Fruit fly (Drosophila melanogaster): Measurements from ENCODE around the gene CG10154.

CG10154 gene

DNA sequence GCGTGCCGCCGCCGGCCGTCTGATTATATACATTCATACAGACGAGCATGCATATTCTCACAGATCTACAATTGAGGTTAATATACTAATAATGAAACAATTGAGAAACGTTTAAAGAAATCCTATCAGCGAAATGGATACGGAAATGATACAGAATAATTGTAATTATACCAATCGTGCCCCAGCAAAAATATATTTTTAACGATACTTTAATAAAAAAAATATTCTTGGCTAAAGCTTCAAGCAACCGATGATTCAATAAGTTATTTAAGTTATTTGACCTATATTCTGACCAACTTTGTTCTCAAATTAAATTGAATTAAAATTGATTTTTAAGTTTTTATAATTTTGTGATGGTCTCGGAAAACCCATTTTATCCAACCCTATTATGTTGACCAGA is 39.1 kb upstream of the CG10154 start:
- TF ChIP-seq br (GFP tag; optimal IDR thresholded peaks at IDR 0.05), result no peak
- no peak for TF ChIP-seq usp (GFP tag; optimal IDR thresholded peaks at IDR 0.05)
- TF ChIP-seq GATAd (GFP tag; optimal IDR thresholded peaks at IDR 0.05), result no peak
- no peak for TF ChIP-seq CrebA (GFP tag; optimal IDR thresholded peaks at IDR 0.05; ENCODE audit: borderline replicate concordance)
- no peak for TF ChIP-seq CG9705 (GFP tag; optimal IDR thresholded peaks at IDR 0.05)
- no peak for TF ChIP-seq dl (GFP tag; optimal IDR thresholded peaks at IDR 0.05; ENCODE audit: insufficient read depth in 1 of 2, partially characterized antibody in 2 of 2)
- no peak for TF ChIP-seq psq (GFP tag; optimal IDR thresholded peaks at IDR 0.05)
- TF ChIP-seq Sp1 (GFP tag; optimal IDR thresholded peaks at IDR 0.05), result no peak
- TF ChIP-seq HLH106 (tag; optimal IDR thresholded peaks at IDR 0.05), result no peak
- no peak for TF ChIP-seq Dif (GFP tag; optimal IDR thresholded peaks at IDR 0.05; ENCODE audit: partially characterized antibody)
- no peak for TF ChIP-seq Jra (GFP tag; optimal IDR thresholded peaks at IDR 0.05)
- no peak for TF ChIP-seq Hr83 (GFP tag; optimal IDR thresholded peaks at IDR 0.05; ENCODE audit: poor library complexity, severe bottlenecking)

DNA sequence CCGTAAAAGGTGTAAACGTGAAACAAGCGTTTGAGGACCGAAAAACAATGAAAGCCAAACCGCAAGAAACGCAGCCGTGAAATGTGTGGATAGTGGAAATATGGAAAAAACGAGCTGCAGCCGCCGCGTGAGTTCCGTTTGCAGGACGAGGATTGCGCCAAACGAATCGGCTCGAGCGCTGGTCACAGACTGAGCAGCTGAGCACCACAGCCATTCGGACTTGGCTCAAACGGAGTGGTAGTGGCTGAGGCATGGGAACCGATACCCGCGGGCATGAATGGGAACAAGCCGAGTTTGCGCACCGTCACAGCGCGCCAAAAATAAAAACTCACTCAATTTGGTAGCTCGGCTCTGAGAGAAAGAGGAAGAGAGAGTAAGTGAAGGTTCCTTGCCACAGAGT is 37.7 kb upstream of the CG10154 start, which contains the start of gene CG10089:
Gene CG10089, minus strand, starts transcription at position 181 of the 400 bp plus-strand sequence.
- TF ChIP-seq Abd-B (GFP tag; optimal IDR thresholded peaks at IDR 0.05), result no peak
- TF ChIP-seq Dif (GFP tag; optimal IDR thresholded peaks at IDR 0.05; ENCODE audit: partially characterized antibody), result peak; percentile 18
- TF ChIP-seq Hr83 (GFP tag; optimal IDR thresholded peaks at IDR 0.05; ENCODE audit: poor library complexity, severe bottlenecking), result no peak
- TF ChIP-seq Vsx2 (GFP tag; optimal IDR thresholded peaks at IDR 0.05; ENCODE audit: partially characterized antibody), result peak; percentile 47
- no peak for TF ChIP-seq psq (GFP tag; optimal IDR thresholded peaks at IDR 0.05)
- TF ChIP-seq dl (GFP tag; optimal IDR thresholded peaks at IDR 0.05; ENCODE audit: insufficient read depth in 1 of 2, partially characterized antibody in 2 of 2), result peak in 1 of 2 experiments; percentile 4
- no peak for TF ChIP-seq dsf (GFP tag; optimal IDR thresholded peaks at IDR 0.05; ENCODE audit: borderline replicate concordance)
- no peak for TF ChIP-seq ey (GFP tag; optimal IDR thresholded peaks at IDR 0.05)
- no peak for TF ChIP-seq CrebA (GFP tag; optimal IDR thresholded peaks at IDR 0.05; ENCODE audit: borderline replicate concordance)
- no peak for TF ChIP-seq pan (optimal IDR thresholded peaks at IDR 0.05)

DNA sequence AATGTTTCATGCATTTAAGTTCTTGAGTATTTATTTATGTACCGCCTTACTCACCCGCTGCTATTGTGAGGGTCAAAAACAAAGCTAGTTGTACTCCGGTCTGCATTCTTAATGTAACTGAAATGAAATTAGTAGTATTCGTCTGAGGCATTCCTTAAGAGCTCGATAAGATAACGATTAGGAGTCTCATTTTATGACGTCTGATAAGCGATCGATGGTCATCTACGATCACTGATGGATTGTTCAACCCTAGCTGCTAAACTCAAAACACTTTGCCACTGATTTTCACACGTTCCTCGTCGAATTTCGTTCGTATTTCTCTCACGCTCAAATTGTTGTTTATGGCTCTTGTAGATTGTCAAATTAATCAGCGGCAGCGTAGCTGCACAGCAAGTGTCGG is 20.2 kb upstream of the CG10154 start, which contains the start of gene CG10116:
Gene CG10116, minus strand, starts transcription at position 106 of the 400 bp plus-strand sequence.
- TF ChIP-seq br (GFP tag; optimal IDR thresholded peaks at IDR 0.05) (no peak), rgr (GFP tag; optimal IDR thresholded peaks at IDR 0.05) (no peak)

DNA sequence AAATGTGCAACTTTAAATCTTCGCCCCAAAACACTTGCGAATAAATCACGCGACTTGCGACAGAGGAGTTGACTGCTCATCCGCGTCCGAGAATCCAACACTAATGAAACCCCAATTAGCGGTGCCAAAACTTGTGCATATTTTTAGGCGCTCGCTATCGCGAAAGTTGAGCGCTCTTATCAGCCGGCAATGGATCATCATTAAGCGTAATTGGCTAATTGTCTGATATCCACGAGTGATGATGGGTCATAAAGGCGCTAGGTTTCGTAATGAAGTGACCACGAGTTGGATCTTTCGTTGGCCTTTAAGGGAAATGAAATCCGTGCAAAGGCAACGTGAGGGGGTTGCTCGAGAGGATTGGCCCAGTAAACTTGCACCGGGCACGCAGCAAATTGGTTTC is 17.8 kb upstream of the CG10154 start:
- TF ChIP-seq Vsx2 (GFP tag; optimal IDR thresholded peaks at IDR 0.05; ENCODE audit: partially characterized antibody) (peak; percentile 23), dsf (GFP tag; optimal IDR thresholded peaks at IDR 0.05; ENCODE audit: borderline replicate concordance) (no peak), ey (GFP tag; optimal IDR thresholded peaks at IDR 0.05) (no peak), Hr83 (GFP tag; optimal IDR thresholded peaks at IDR 0.05; ENCODE audit: poor library complexity, severe bottlenecking) (no peak), HLH106 (tag; optimal IDR thresholded peaks at IDR 0.05) (no peak), dl (GFP tag; optimal IDR thresholded peaks at IDR 0.05; ENCODE audit: insufficient read depth in 1 of 2, partially characterized antibody in 2 of 2) (no peak), woc (GFP tag; optimal IDR thresholded peaks at IDR 0.05) (no peak), sv (GFP tag; optimal IDR thresholded peaks at IDR 0.05) (no peak), rgr (GFP tag; optimal IDR thresholded peaks at IDR 0.05) (no peak), lola (GFP tag; optimal IDR thresholded peaks at IDR 0.05) (no peak), Rel (GFP tag; optimal IDR thresholded peaks at IDR 0.05) (no peak), Rel (tag; optimal IDR thresholded peaks at IDR 0.05) (no peak), usp (GFP tag; optimal IDR thresholded peaks at IDR 0.05) (no peak), N (GFP tag; optimal IDR thresholded peaks at IDR 0.05) (peak; percentile 10), Mio (GFP tag; optimal IDR thresholded peaks at IDR 0.05) (no peak), Dfd (GFP tag; optimal IDR thresholded peaks at IDR 0.05) (no peak), Sp1 (GFP tag; optimal IDR thresholded peaks at IDR 0.05) (no peak)

DNA sequence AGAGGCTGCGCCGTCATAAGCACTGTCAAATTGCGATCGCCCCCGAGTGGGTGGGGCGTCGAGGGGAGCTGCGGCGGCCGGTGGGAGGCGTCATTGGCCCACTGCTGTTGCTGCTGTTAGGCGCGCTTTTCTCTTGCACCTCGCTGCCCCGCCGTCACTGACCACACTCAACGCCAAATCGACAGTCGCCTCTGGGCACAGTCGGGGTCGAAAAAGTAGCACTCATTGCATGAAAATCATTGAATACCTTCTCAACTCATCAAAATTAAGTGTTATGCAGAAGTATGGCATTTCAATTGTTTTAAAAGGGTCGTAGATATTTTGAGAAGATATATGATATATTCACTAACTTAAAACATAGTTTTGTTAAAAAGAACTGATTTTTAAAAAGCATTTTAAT is 15.3 kb upstream of the CG10154 start:
- TF ChIP-seq OdsH (GFP tag; optimal IDR thresholded peaks at IDR 0.05) (no peak), Dif (GFP tag; optimal IDR thresholded peaks at IDR 0.05; ENCODE audit: partially characterized antibody) (no peak), dl (GFP tag; optimal IDR thresholded peaks at IDR 0.05; ENCODE audit: insufficient read depth in 1 of 2, partially characterized antibody in 2 of 2) (no peak), woc (GFP tag; optimal IDR thresholded peaks at IDR 0.05) (no peak), Sp1 (GFP tag; optimal IDR thresholded peaks at IDR 0.05) (no peak), Dfd (GFP tag; optimal IDR thresholded peaks at IDR 0.05) (no peak), Vsx2 (GFP tag; optimal IDR thresholded peaks at IDR 0.05; ENCODE audit: partially characterized antibody) (no peak), sage (GFP tag; optimal IDR thresholded peaks at IDR 0.05) (no peak), dsf (GFP tag; optimal IDR thresholded peaks at IDR 0.05; ENCODE audit: borderline replicate concordance) (no peak), rgr (GFP tag; optimal IDR thresholded peaks at IDR 0.05) (no peak), Abd-B (GFP tag; optimal IDR thresholded peaks at IDR 0.05) (no peak), Rel (GFP tag; optimal IDR thresholded peaks at IDR 0.05) (no peak), Rel (tag; optimal IDR thresholded peaks at IDR 0.05) (no peak)

Data from whole organism, wandering third instar larva.